Worm (Caenorhabditis elegans): ENCODE results near the gene clec-34.

clec-34 gene

ce11 chrV:16735518-16735917 is at the start of gene clec-34, which contains the start of gene clec-38:
Gene clec-34 (plus strand): TSS chrV:16735765.
Gene clec-38 (minus strand): TSS chrV:16735618.
- TF ChIP-seq snpc-3.4 (tag; optimal IDR thresholded peaks at IDR 0.05) = no peak
- no peak for TF ChIP-seq ztf-25 (GFP tag; IDR thresholded peaks at IDR 0.05)
- TF ChIP-seq Y95B8A.8 (GFP tag; IDR thresholded peaks at IDR 0.05) = no peak
- no peak for TF ChIP-seq atf-7 (tag; optimal IDR thresholded peaks at IDR 0.05)
- TF ChIP-seq snpc-1.1 (tag; optimal IDR thresholded peaks at IDR 0.05; ENCODE audit: insufficient read depth) = no peak
- no peak for TF ChIP-seq somi-1 (GFP tag; optimal IDR thresholded peaks at IDR 0.05)
- TF ChIP-seq F22D6.2 (tag; optimal IDR thresholded peaks at IDR 0.05) = no peak
- TF ChIP-seq ceh-91 (GFP tag; IDR thresholded peaks at IDR 0.05) = no peak
- no peak for TF ChIP-seq repo-1 (tag; optimal IDR thresholded peaks at IDR 0.05)
- no peak for TF ChIP-seq madf-10 (tag; optimal IDR thresholded peaks at IDR 0.05)
- TF ChIP-seq ama-1 (optimal IDR thresholded peaks at IDR 0.05) = no peak
- TF ChIP-seq ama-1 (GFP tag; optimal IDR thresholded peaks at IDR 0.05) = no peak
- no peak for TF ChIP-seq F55B11.4 (tag; optimal IDR thresholded peaks at IDR 0.05; ENCODE audit: borderline replicate concordance, insufficient read depth)
- no peak for TF ChIP-seq aptf-3 (GFP tag; IDR thresholded peaks at IDR 0.05)
- TF ChIP-seq F52B5.7 (tag; optimal IDR thresholded peaks at IDR 0.05) = no peak
- TF ChIP-seq ztf-22 (GFP tag; optimal IDR thresholded peaks at IDR 0.05) = no peak
- TF ChIP-seq fkh-3 (tag; optimal IDR thresholded peaks at IDR 0.05) = no peak
- no peak for TF ChIP-seq T07F8.4 (tag; optimal IDR thresholded peaks at IDR 0.05)

ce11 chrV:16687227-16687626 is 48.3 kb upstream of the clec-34 start, which contains the start of gene srz-102:
Gene srz-102 (plus strand): TSS chrV:16687527.
- TF ChIP-seq bed-1 (GFP tag; IDR thresholded peaks at IDR 0.05) (no peak), C06A6.2 (GFP tag; conservative IDR thresholded peaks at IDR 0.05) (no peak), dox-1 (GFP tag; IDR thresholded peaks at IDR 0.05) (no peak), Y53G8AR.9 (GFP tag; conservative IDR thresholded peaks at IDR 0.05) (no peak), athp-1 (tag; optimal IDR thresholded peaks at IDR 0.05) (no peak), lsl-1 (GFP tag; optimal IDR thresholded peaks at IDR 0.05) (no peak), snpc-1.3 (tag; optimal IDR thresholded peaks at IDR 0.05; ENCODE audit: insufficient read depth) (no peak)

DNA sequence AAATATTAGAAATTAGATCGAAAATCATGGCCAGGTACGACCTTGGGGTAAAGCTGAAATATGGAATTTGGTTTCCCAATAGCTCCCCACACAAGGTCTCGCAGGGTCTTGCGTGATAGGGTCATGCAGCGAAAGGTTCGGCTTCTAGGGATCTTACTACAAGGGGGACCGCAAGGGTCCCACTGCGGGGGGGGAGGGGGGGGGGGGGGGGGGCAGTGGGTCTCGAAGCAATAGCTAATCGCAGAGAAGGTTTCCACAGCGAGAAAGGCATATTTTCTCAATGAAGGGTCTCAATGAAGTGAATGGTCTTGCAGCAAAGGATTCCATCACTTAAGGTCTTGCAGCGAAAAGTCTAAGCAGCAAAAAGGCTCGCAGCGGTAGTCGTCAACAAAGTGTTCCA is 42.6 kb upstream of the clec-34 start:
- TF ChIP-seq zfh-2 (GFP tag; conservative IDR thresholded peaks at IDR 0.05) = peak; percentile 92
- no peak for TF ChIP-seq hrde-1 (tag; optimal IDR thresholded peaks at IDR 0.05; ENCODE audit: borderline replicate concordance)
- no peak for TF ChIP-seq F57A8.1 (GFP tag; optimal IDR thresholded peaks at IDR 0.05)
- no peak for TF ChIP-seq lin-40 (tag; optimal IDR thresholded peaks at IDR 0.05)
- no peak for TF ChIP-seq ztf-25 (GFP tag; IDR thresholded peaks at IDR 0.05)
- TF ChIP-seq egrh-3 (GFP tag; IDR thresholded peaks at IDR 0.05) = peak; percentile 90; the same call in 1 of the 2 replicates
- no peak for TF ChIP-seq nfya-2 (GFP tag; IDR thresholded peaks at IDR 0.05)
- TF ChIP-seq F33H1.4 (GFP tag; IDR thresholded peaks at IDR 0.05) = no peak

DNA sequence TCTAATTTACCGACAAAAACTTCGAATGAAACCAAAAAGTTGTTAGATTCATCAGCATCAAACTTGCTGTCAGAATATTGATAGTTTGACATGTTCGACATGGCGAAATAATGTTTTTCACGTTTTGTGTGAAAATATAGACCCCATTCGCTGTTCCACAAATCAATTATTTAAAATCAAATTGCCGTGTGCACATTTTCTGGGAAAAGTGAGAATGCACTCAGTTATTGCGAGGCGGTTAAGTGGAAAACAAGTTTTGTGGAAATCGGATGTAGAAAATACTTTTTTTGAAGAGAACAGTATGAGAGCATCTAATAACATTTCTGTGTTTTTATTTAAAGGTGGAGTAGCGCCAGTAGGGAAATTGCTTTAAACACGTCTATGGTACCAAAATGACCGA is 41.8 kb upstream of the clec-34 start, which contains the start of gene srw-42:
Gene srw-42, minus strand, starts transcription at position 101 of the 400 bp plus-strand sequence.
- TF ChIP-seq gei-17 (GFP tag; optimal IDR thresholded peaks at IDR 0.05) (no peak), K12H6.12 (tag; optimal IDR thresholded peaks at IDR 0.05) (no peak), lsl-1 (GFP tag; optimal IDR thresholded peaks at IDR 0.05) (no peak), F39B2.1 (GFP tag; IDR thresholded peaks at IDR 0.05) (no peak), lin-54 (GFP tag; optimal IDR thresholded peaks at IDR 0.05) (no peak)
